Worm (Caenorhabditis elegans) whole organism, L1 larva: ENCODE data around the gene maph-9.

Experiments
- aly-2 ChIP-seq: fragments of 150-350 bp; optimal IDR thresholded peaks from 2 replicates; lab custom pipeline; 2014; ENCODE audit warnings: missing biosample characterization, missing genetic modification characterization
- dsc-1 ChIP-seq: sonication (generic microtip); optimal IDR thresholded peaks from 2 replicates; lab custom pipeline; 2016; ENCODE audit warnings: mild to moderate bottlenecking, missing genetic modification characterization, missing compliant biosample characterization
- ets-5 ChIP-seq: fragments of 200-800 bp; sonication (Bioruptor generic); IDR thresholded peaks from 2 replicates; pipeline ENCODE4 v1.3.6; 2022; ENCODE audit warnings: missing genetic modification characterization, missing compliant biosample characterization
- lir-3 ChIP-seq: sonication (generic microtip); optimal IDR thresholded peaks from 2 replicates; lab custom pipeline; 2016; ENCODE audit warnings: mild to moderate bottlenecking, missing genetic modification characterization, moderate library complexity, missing compliant biosample characterization; ENCODE audit not compliant: poor library complexity
- nhr-237 ChIP-seq: fragments of 150-350 bp; optimal IDR thresholded peaks from 2 replicates; lab custom pipeline; 2014; ENCODE audit warnings: missing biosample characterization, missing genetic modification characterization
- pag-3 ChIP-seq: sonication (generic microtip); optimal IDR thresholded peaks from 2 replicates; lab custom pipeline; 2017; ENCODE audit warnings: missing genetic modification characterization, mild to moderate bottlenecking, missing compliant biosample characterization, antibody characterized with exemption, borderline replicate concordance; ENCODE audit not compliant: insufficient read depth
- rnt-1 ChIP-seq: sonication (generic microtip); optimal IDR thresholded peaks from 2 replicates; lab custom pipeline; 2016; ENCODE audit warnings: mild to moderate bottlenecking, missing genetic modification characterization, moderate library complexity, missing compliant biosample characterization
- sox-4 ChIP-seq: sonication (generic microtip); optimal IDR thresholded peaks from 2 replicates; lab custom pipeline; 2016; ENCODE audit warnings: missing genetic modification characterization, missing compliant biosample characterization

- TF ChIP-seq pag-3 (tag; lab: Kevin White, UChicago) (no peak), lir-3 (tag; lab: Kevin White, UChicago) (no peak), ets-5 (GFP tag; lab: Robert Waterston, UW) (no peak), rnt-1 (tag; lab: Kevin White, UChicago) (no peak), nhr-237 (no peak), aly-2 (tag; lab: Kevin White, UChicago) (no peak), sox-4 (tag; lab: Kevin White, UChicago) (no peak), dsc-1 (tag; lab: Kevin White, UChicago) (no peak)
These were observed 11.7 kb upstream of the maph-9 start, which contains the start of gene hecd-1 for ce11 chrIV:7144670-7145257.
